Fruit fly (Drosophila melanogaster): ENCODE data around the gene gny.
A peak's percentile ranks its signal among the peaks of the same experiment; 100 is the strongest.

Gene gny

dm6 chr2L:10334854-10335277 is 45.0 kb upstream of the gny start (continued):
- TF ChIP-seq CG2202 (tag; optimal IDR thresholded peaks at IDR 0.05) (peak; percentile 35), Hsf (GFP tag; optimal IDR thresholded peaks at IDR 0.05) (peak; percentile 44), tll (GFP tag; optimal IDR thresholded peaks at IDR 0.05) (no peak), fd3F (GFP tag; optimal IDR thresholded peaks at IDR 0.05) (peak; percentile 24), CG16779 (GFP tag; IDR thresholded peaks at IDR 0.05) (no peak), Six4 (GFP tag; optimal IDR thresholded peaks at IDR 0.05) (peak; percentile 48), sc (optimal IDR thresholded peaks at IDR 0.05) (no peak), sc (GFP tag; optimal IDR thresholded peaks at IDR 0.05) (peak; percentile 11), CG7963 (GFP tag; IDR thresholded peaks at IDR 0.05; ENCODE audit: partially characterized antibody) (no peak), CG11723 (GFP tag; optimal IDR thresholded peaks at IDR 0.05) (peak; percentile 75), Myb (GFP tag; optimal IDR thresholded peaks at IDR 0.05) (peak; percentile 9), CG9932 (GFP tag; IDR thresholded peaks at IDR 0.05) (peak; percentile 78; the same call in 1 of the 2 replicates), fd96Cb (tag; optimal IDR thresholded peaks at IDR 0.05) (no peak), ewg (GFP tag; optimal IDR thresholded peaks at IDR 0.05) (peak; percentile 26), CG17912 (GFP tag; optimal IDR thresholded peaks at IDR 0.05) (peak; percentile 85), CG1792 (GFP tag; optimal IDR thresholded peaks at IDR 0.05) (peak; percentile 24), Scr (GFP tag; IDR thresholded peaks at IDR 0.05; ENCODE audit: partially characterized antibody) (peak; percentile 69), otp (GFP tag; IDR thresholded peaks at IDR 0.05) (no peak; the same call in 2 of the 3 replicates), eyg (GFP tag; optimal IDR thresholded peaks at IDR 0.05) (peak; percentile 16), fru (optimal IDR thresholded peaks at IDR 0.05) (no peak), nom (GFP tag; optimal IDR thresholded peaks at IDR 0.05) (peak; percentile 54), jigr1 (GFP tag; IDR thresholded peaks at IDR 0.05) (no peak), CG8765 (GFP tag; IDR thresholded peaks at IDR 0.05) (no peak), tna (GFP tag; IDR thresholded peaks at IDR 0.05; ENCODE audit: partially characterized antibody) (peak; percentile 48; the same call in 1 of the 2 replicates), CG3065 (GFP tag; optimal IDR thresholded peaks at IDR 0.05) (no peak), CG3281 (GFP tag; optimal IDR thresholded peaks at IDR 0.05) (peak; percentile 76), emc (GFP tag; optimal IDR thresholded peaks at IDR 0.05) (no peak), CG14050 (GFP tag; IDR thresholded peaks at IDR 0.05) (no peak), CG13775 (GFP tag; optimal IDR thresholded peaks at IDR 0.05) (peak; percentile 50), Meics (GFP tag; optimal IDR thresholded peaks at IDR 0.05) (peak; percentile 66), C15 (GFP tag; IDR thresholded peaks at IDR 0.05) (no peak), Lpt (GFP tag; optimal IDR thresholded peaks at IDR 0.05) (no peak), CG2116 (GFP tag; optimal IDR thresholded peaks at IDR 0.05) (no peak), CG12155 (GFP tag; optimal IDR thresholded peaks at IDR 0.05) (peak; percentile 7), Ets65A (GFP tag) (no peak), Mes4 (GFP tag; optimal IDR thresholded peaks at IDR 0.05) (no peak), Trl (optimal IDR thresholded peaks at IDR 0.05) (peak in 1 of 2 experiments; percentile 31), Trl (GFP tag; optimal IDR thresholded peaks at IDR 0.05) (peak; percentile 45), CG8924 (tag; optimal IDR thresholded peaks at IDR 0.05) (peak; percentile 82), ftz-f1 (GFP tag; optimal IDR thresholded peaks at IDR 0.05) (peak; percentile 83), CG12236 (GFP tag; optimal IDR thresholded peaks at IDR 0.05) (peak; percentile 43), Nf-YC (tag; optimal IDR thresholded peaks at IDR 0.05) (peak; percentile 74), dpn (GFP tag; optimal IDR thresholded peaks at IDR 0.05) (peak; percentile 44 to 62), PHDP (tag; optimal IDR thresholded peaks at IDR 0.05) (peak; percentile 65), cato (GFP tag; optimal IDR thresholded peaks at IDR 0.05; ENCODE audit: borderline replicate concordance) (no peak), vfl (GFP tag; optimal IDR thresholded peaks at IDR 0.05) (peak; percentile 17), Nf-YA (GFP tag; IDR thresholded peaks at IDR 0.05) (no peak), Doc2 (GFP tag; IDR thresholded peaks at IDR 0.05) (no peak), tgo (GFP tag; IDR thresholded peaks at IDR 0.05) (no peak; the same call in 2 of the 3 replicates), zen2 (GFP tag; IDR thresholded peaks at IDR 0.05; ENCODE audit: partially characterized antibody) (no peak; the same call in 2 of the 3 replicates), CG18011 (GFP tag; optimal IDR thresholded peaks at IDR 0.05) (peak; percentile 34), GATAe (GFP tag; conservative IDR thresholded peaks at IDR 0.05) (peak; percentile 93)
